Worm (Caenorhabditis elegans): ENCODE data around the gene egl-10.
A peak's percentile ranks its signal among the peaks of the same experiment; 100 is the strongest.

egl-10 gene

ce11 chrV:12462908-12463307, at the start of gene egl-10:
Gene egl-10, minus strand, starts transcription at chrV:12463008.
- TF ChIP-seq ref-1 (GFP tag; conservative IDR thresholded peaks at IDR 0.05), result no peak
- TF ChIP-seq klf-2 (GFP tag; conservative IDR thresholded peaks at IDR 0.05), result no peak
- no peak for TF ChIP-seq cog-1 (tag; optimal IDR thresholded peaks at IDR 0.05)
- TF ChIP-seq med-1 (GFP tag; optimal IDR thresholded peaks at IDR 0.05; ENCODE audit: insufficient read depth), result no peak
- TF ChIP-seq T22C8.4 (GFP tag; IDR thresholded peaks at IDR 0.05), result no peak
- TF ChIP-seq tab-1 (GFP tag; IDR thresholded peaks at IDR 0.05), result no peak
- no peak for TF ChIP-seq ztf-23 (GFP tag; IDR thresholded peaks at IDR 0.05)
- TF ChIP-seq flt-1 (GFP tag; IDR thresholded peaks at IDR 0.05), result no peak
- TF ChIP-seq ztf-29 (GFP tag; IDR thresholded peaks at IDR 0.05), result no peak

- TF ChIP-seq ref-1 (GFP tag; conservative IDR thresholded peaks at IDR 0.05) (no peak), med-1 (GFP tag; optimal IDR thresholded peaks at IDR 0.05; ENCODE audit: insufficient read depth) (no peak), cog-1 (tag; optimal IDR thresholded peaks at IDR 0.05) (no peak), ztf-23 (GFP tag; IDR thresholded peaks at IDR 0.05) (no peak), klf-2 (GFP tag; conservative IDR thresholded peaks at IDR 0.05) (no peak), flt-1 (GFP tag; IDR thresholded peaks at IDR 0.05) (no peak), T22C8.4 (GFP tag; IDR thresholded peaks at IDR 0.05) (no peak), tab-1 (GFP tag; IDR thresholded peaks at IDR 0.05) (no peak), ztf-29 (GFP tag; IDR thresholded peaks at IDR 0.05) (no peak)
These were observed 49.1 kb upstream of the egl-10 start for ce11 chrV:12511946-12512345.

ce11 chrV:12506185-12506584, 43.4 kb upstream of the egl-10 start, which contains the start of gene nlp-46:
Gene nlp-46, minus strand, starts transcription at chrV:12506285.
- no peak for TF ChIP-seq ref-1 (GFP tag; conservative IDR thresholded peaks at IDR 0.05)
- no peak for TF ChIP-seq ztf-29 (GFP tag; IDR thresholded peaks at IDR 0.05)
- TF ChIP-seq tab-1 (GFP tag; IDR thresholded peaks at IDR 0.05), result no peak
- TF ChIP-seq T22C8.4 (GFP tag; IDR thresholded peaks at IDR 0.05), result no peak
- no peak for TF ChIP-seq med-1 (GFP tag; optimal IDR thresholded peaks at IDR 0.05; ENCODE audit: insufficient read depth)
- no peak for TF ChIP-seq flt-1 (GFP tag; IDR thresholded peaks at IDR 0.05)
- no peak for TF ChIP-seq klf-2 (GFP tag; conservative IDR thresholded peaks at IDR 0.05)
- TF ChIP-seq cog-1 (tag; optimal IDR thresholded peaks at IDR 0.05), result no peak
- TF ChIP-seq ztf-23 (GFP tag; IDR thresholded peaks at IDR 0.05), result no peak

DNA sequence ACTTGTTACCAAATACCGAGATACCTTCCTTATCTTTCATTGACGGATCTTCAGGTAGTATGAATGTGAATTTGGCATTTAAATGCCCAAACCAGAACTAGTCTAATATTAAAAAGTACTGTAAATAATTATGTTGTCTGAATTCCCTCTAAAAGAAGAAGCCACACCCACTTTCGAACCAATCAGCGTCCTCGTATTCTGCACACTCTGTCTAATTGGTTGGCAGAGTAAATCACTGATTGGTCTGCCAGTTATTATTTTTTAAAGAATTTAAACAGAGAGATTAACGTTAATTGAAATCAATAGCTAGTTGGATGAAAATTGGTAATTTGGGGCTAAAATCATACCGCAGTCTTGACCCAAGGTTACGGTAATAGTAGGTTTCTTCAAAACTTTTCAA, 42.9 kb upstream of the egl-10 start:
- TF ChIP-seq klf-2 (GFP tag; conservative IDR thresholded peaks at IDR 0.05) (no peak), cog-1 (tag; optimal IDR thresholded peaks at IDR 0.05) (no peak), med-1 (GFP tag; optimal IDR thresholded peaks at IDR 0.05; ENCODE audit: insufficient read depth) (no peak), flt-1 (GFP tag; IDR thresholded peaks at IDR 0.05) (no peak), ztf-29 (GFP tag; IDR thresholded peaks at IDR 0.05) (no peak), ztf-23 (GFP tag; IDR thresholded peaks at IDR 0.05) (no peak), tab-1 (GFP tag; IDR thresholded peaks at IDR 0.05) (no peak)

DNA sequence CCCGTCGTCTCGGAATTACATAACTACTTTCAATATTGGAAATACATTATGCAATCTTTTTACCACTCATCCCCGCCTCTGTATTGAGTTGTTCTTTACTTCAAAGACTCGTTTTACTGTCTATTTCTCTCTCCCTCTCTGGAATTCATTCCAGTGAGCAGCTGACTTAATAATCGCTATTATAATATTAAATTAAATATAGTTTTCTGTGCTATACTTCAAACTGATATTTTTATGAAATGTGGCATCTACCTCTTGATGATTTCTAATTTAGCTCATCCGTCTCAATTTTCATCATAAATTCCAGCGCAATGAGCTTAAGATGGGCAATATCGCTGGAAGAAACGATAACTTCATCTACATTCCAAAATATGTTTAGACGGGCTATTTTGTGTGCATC, 40.7 kb upstream of the egl-10 start, which contains the start of gene T28H10.1:
T28H10.1 (plus strand) TSS at position 301 of the 400 bp plus-strand sequence.
- no peak for TF ChIP-seq ztf-29 (GFP tag; IDR thresholded peaks at IDR 0.05)
- TF ChIP-seq med-1 (GFP tag; optimal IDR thresholded peaks at IDR 0.05; ENCODE audit: insufficient read depth), result no peak
- TF ChIP-seq tab-1 (GFP tag; IDR thresholded peaks at IDR 0.05), result no peak
- no peak for TF ChIP-seq cog-1 (tag; optimal IDR thresholded peaks at IDR 0.05)
- no peak for TF ChIP-seq T22C8.4 (GFP tag; IDR thresholded peaks at IDR 0.05)
- no peak for TF ChIP-seq ztf-23 (GFP tag; IDR thresholded peaks at IDR 0.05)
- TF ChIP-seq klf-2 (GFP tag; conservative IDR thresholded peaks at IDR 0.05), result no peak

ce11 chrV:12497725-12498263, 35.0 kb upstream of the egl-10 start, which contains the start of the genes W04D2.4 and rbm-25:
Gene W04D2.4, minus strand, starts transcription at chrV:12497755.
Gene rbm-25, plus strand, starts transcription at chrV:12498213.
- no peak for TF ChIP-seq ztf-23 (GFP tag; IDR thresholded peaks at IDR 0.05)
- peak; percentile 94 for TF ChIP-seq T22C8.4 (GFP tag; IDR thresholded peaks at IDR 0.05)

DNA sequence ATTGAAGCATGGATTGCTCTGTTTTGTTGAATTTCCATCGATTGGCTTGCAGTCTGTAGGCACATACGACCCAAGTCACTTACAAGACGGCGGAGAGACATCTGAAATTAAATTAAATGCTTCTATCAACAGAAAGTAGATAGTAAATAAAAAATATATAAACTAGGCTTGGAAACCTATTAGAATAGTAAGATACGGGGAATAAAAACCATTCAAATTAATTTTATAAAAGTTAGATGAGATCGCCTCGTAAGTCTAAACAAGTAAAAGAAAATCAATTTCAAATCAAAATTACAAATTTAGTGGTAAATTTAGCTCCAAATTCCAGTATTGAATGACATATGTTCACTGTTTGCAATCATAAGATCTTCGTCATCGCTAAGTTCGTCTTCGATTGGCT, 31.7 kb upstream of the egl-10 start, which contains the start of gene mrps-11:
mrps-11 (minus strand) TSS at position 101 of the 400 bp plus-strand sequence.
- TF ChIP-seq ref-1 (GFP tag; conservative IDR thresholded peaks at IDR 0.05) (no peak), T22C8.4 (GFP tag; IDR thresholded peaks at IDR 0.05) (no peak), med-1 (GFP tag; optimal IDR thresholded peaks at IDR 0.05; ENCODE audit: insufficient read depth) (no peak), klf-2 (GFP tag; conservative IDR thresholded peaks at IDR 0.05) (no peak), tab-1 (GFP tag; IDR thresholded peaks at IDR 0.05) (no peak), flt-1 (GFP tag; IDR thresholded peaks at IDR 0.05) (no peak)

ce11 chrV:12491070-12491643, 28.3 kb upstream of the egl-10 start:
- TF ChIP-seq ztf-29 (GFP tag; IDR thresholded peaks at IDR 0.05), result no peak
- no peak for TF ChIP-seq med-1 (GFP tag; optimal IDR thresholded peaks at IDR 0.05; ENCODE audit: insufficient read depth)
- TF ChIP-seq flt-1 (GFP tag; IDR thresholded peaks at IDR 0.05), result peak; percentile 23; the same call in 1 of the 2 replicates
- TF ChIP-seq klf-2 (GFP tag; conservative IDR thresholded peaks at IDR 0.05), result 0 out of 2 replicates have a peak, but pooled peaks have one; percentile 16
- TF ChIP-seq ztf-23 (GFP tag; IDR thresholded peaks at IDR 0.05), result no peak
- no peak for TF ChIP-seq tab-1 (GFP tag; IDR thresholded peaks at IDR 0.05)
- no peak for TF ChIP-seq cog-1 (tag; optimal IDR thresholded peaks at IDR 0.05)
- TF ChIP-seq ref-1 (GFP tag; conservative IDR thresholded peaks at IDR 0.05), result no peak
- TF ChIP-seq T22C8.4 (GFP tag; IDR thresholded peaks at IDR 0.05), result no peak

DNA sequence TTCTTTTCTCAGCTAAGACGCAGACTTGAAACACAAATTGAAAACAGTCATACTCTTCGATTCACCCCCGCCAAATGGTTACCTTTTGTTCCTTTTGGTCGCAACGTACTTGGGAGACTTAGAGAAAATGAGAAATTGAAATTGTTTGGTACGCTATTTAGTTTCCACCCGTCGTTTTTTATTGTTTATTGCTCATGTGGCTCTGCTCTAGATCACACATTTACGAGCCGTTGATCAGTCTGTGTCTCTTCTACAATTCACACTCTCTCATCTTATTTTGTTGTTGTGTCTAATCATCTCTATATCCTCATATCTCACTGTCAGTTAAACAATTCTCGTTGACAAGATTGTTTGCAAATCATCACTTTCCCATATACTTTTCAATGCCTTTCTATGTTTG, 25.2 kb upstream of the egl-10 start:
- TF ChIP-seq T22C8.4 (GFP tag; IDR thresholded peaks at IDR 0.05), result no peak

ce11 chrV:12486934-12487333, 24.1 kb upstream of the egl-10 start, which contains the start of gene inx-11:
Gene inx-11, plus strand, starts transcription at chrV:12487234.
- TF ChIP-seq med-1 (GFP tag; optimal IDR thresholded peaks at IDR 0.05; ENCODE audit: insufficient read depth) (no peak), klf-2 (GFP tag; conservative IDR thresholded peaks at IDR 0.05) (no peak), tab-1 (GFP tag; IDR thresholded peaks at IDR 0.05) (no peak), flt-1 (GFP tag; IDR thresholded peaks at IDR 0.05) (no peak), ztf-23 (GFP tag; IDR thresholded peaks at IDR 0.05) (no peak), cog-1 (tag; optimal IDR thresholded peaks at IDR 0.05) (no peak), ref-1 (GFP tag; conservative IDR thresholded peaks at IDR 0.05) (no peak), T22C8.4 (GFP tag; IDR thresholded peaks at IDR 0.05) (no peak), ztf-29 (GFP tag; IDR thresholded peaks at IDR 0.05) (no peak)

Data from whole organism, midembryonic.